Worm (Caenorhabditis elegans) whole organism, L3 larva: ENCODE measurements around the gene str-225.

Source experiments
- aly-2 ChIP-seq: fragments of 150-350 bp; optimal IDR thresholded peaks from 2 replicates; lab custom pipeline; 2014; ENCODE audit warnings: missing biosample characterization, missing genetic modification characterization
- ceh-16 ChIP-seq: sonication (generic microtip); optimal IDR thresholded peaks from 2 replicates; lab custom pipeline; 2017; ENCODE audit warnings: missing biosample characterization, missing genetic modification characterization
- ceh-28 ChIP-seq: fragments of 150-350 bp; optimal IDR thresholded peaks from 2 replicates; lab custom pipeline; 2014; ENCODE audit warnings: missing biosample characterization, missing genetic modification reagents, missing genetic modification characterization
- jun-1 ChIP-seq: fragments of 150-350 bp; optimal IDR thresholded peaks from 2 replicates; lab custom pipeline; 2014; ENCODE audit warnings: missing biosample characterization, missing genetic modification reagents, missing genetic modification characterization
- lin-15B ChIP-seq: fragments of 150-350 bp; optimal IDR thresholded peaks from 2 replicates; lab custom pipeline; 2014; ENCODE audit warnings: missing biosample characterization, missing genetic modification characterization
- lin-39 ChIP-seq: fragments of 150-350 bp; optimal IDR thresholded peaks from 2 replicates; lab custom pipeline; 2018; ENCODE audit warnings: missing biosample characterization, missing genetic modification reagents, missing genetic modification characterization
- nhr-237 ChIP-seq: fragments of 150-350 bp; optimal IDR thresholded peaks from 2 replicates; lab custom pipeline; 2014; ENCODE audit warnings: missing biosample characterization, missing genetic modification characterization
- nhr-77 ChIP-seq: fragments of 150-350 bp; optimal IDR thresholded peaks from 2 replicates; lab custom pipeline; 2014; ENCODE audit warnings: missing biosample characterization, missing genetic modification characterization
- pqm-1 ChIP-seq: fragments of 150-350 bp; optimal IDR thresholded peaks from 2 replicates; lab custom pipeline; 2017; ENCODE audit warnings: missing biosample characterization, missing genetic modification characterization, inconsistent platforms

ce11 chrV:3530403-3530802 lies 22.8 kb downstream of the str-225 start, which contains the start of gene srbc-66:
- TF ChIP-seq lin-15B (tag; lab: Kevin White, UChicago) (no peak), nhr-237 (tag; lab: Kevin White, UChicago) (no peak), nhr-77 (tag; lab: Kevin White, UChicago) (no peak), aly-2 (tag; lab: Kevin White, UChicago) (no peak), lin-39 (tag; lab: Kevin White, UChicago) (no peak), jun-1 (tag; lab: Kevin White, UChicago) (no peak), pqm-1 (no peak), ceh-28 (tag; lab: Kevin White, UChicago) (no peak), ceh-16 (tag; lab: Kevin White, UChicago) (no peak)
